Fruit fly (Drosophila melanogaster) whole organism, embryonic: ENCODE results near the gene tsl.

ENCODE experiments used
- Asciz ChIP-seq: fragments of 200-800 bp; sonication (Bioruptor generic); optimal IDR thresholded peaks from 2 replicates; lab custom pipeline; 2017; ENCODE audit warnings: missing biosample characterization, mild to moderate bottlenecking, missing genetic modification characterization, missing genetic modification reagents
- Atf6 ChIP-seq: fragments of 200-800 bp; sonication (Bioruptor generic); IDR thresholded peaks from 2 replicates; pipeline ENCODE4 v1.3.6; 2022; ENCODE audit warnings: missing biosample characterization, missing genetic modification characterization
- CG10979 ChIP-seq: fragments of 200-800 bp; sonication (Bioruptor generic); optimal IDR thresholded peaks from 2 replicates; lab custom pipeline; 2018; ENCODE audit warnings: missing biosample characterization, mild to moderate bottlenecking, missing genetic modification characterization, moderate library complexity
- CG12071 ChIP-seq: fragments of 200-800 bp; sonication (Bioruptor generic); optimal IDR thresholded peaks from 3 replicates; lab custom pipeline; 2018; ENCODE audit warnings: missing biosample characterization, mild to moderate bottlenecking, missing genetic modification characterization
- CG12391 ChIP-seq: fragments of 200-800 bp; sonication (Bioruptor generic); optimal IDR thresholded peaks from 3 replicates; lab custom pipeline; 2018; ENCODE audit warnings: missing biosample characterization, mild to moderate bottlenecking, missing genetic modification characterization, moderate library complexity
- CG14441 ChIP-seq: fragments of 200-800 bp; sonication (Bioruptor generic); IDR thresholded peaks from 2 replicates; pipeline ENCODE4 v1.3.6; 2022; ENCODE audit warnings: missing biosample characterization, missing genetic modification characterization
- CG15073 ChIP-seq: fragments of 200-800 bp; sonication (Bioruptor generic); optimal IDR thresholded peaks from 2 replicates; lab custom pipeline; 2016; ENCODE audit warnings: missing biosample characterization, missing genetic modification characterization
- CG17328 ChIP-seq: fragments of 200-800 bp; sonication (Bioruptor generic); IDR thresholded peaks from 2 replicates; pipeline ENCODE4 v1.3.6; 2022; ENCODE audit warnings: missing biosample characterization, missing genetic modification characterization
- CG18262 ChIP-seq: fragments of 200-800 bp; optimal IDR thresholded peaks from 3 replicates; lab custom pipeline; 2019; ENCODE audit warnings: missing biosample characterization, mild to moderate bottlenecking, missing genetic modification characterization, moderate library complexity
- CG18476 ChIP-seq: fragments of 200-800 bp; sonication (Bioruptor generic); optimal IDR thresholded peaks from 2 replicates; lab custom pipeline; 2016; ENCODE audit warnings: missing biosample characterization, mild to moderate bottlenecking, missing genetic modification characterization
- CG18599 ChIP-seq: fragments of 200-800 bp; sonication (Bioruptor generic); optimal IDR thresholded peaks from 3 replicates; lab custom pipeline; 2017; ENCODE audit warnings: missing biosample characterization, missing genetic modification characterization, mild to moderate bottlenecking, moderate library complexity, missing genetic modification reagents
- CG2116 ChIP-seq: fragments of 200-800 bp; sonication (Bioruptor generic); optimal IDR thresholded peaks from 3 replicates; lab custom pipeline; 2018; ENCODE audit warnings: missing biosample characterization, mild to moderate bottlenecking, missing genetic modification characterization
- CG2199 ChIP-seq: fragments of 200-800 bp; sonication (Bioruptor generic); IDR thresholded peaks from 3 replicates; pipeline ENCODE4 v1.3.6; 2022; ENCODE audit warnings: missing biosample characterization, missing genetic modification characterization
- CG3847 ChIP-seq: fragments of 200-800 bp; sonication (Bioruptor generic); IDR thresholded peaks from 2 replicates; pipeline ENCODE4 v1.3.6; 2022; ENCODE audit warnings: missing biosample characterization, missing genetic modification characterization
- CG4360 ChIP-seq: fragments of 200-800 bp; sonication (Bioruptor generic); IDR thresholded peaks from 2 replicates; pipeline ENCODE4 v1.3.6; 2022; ENCODE audit warnings: missing biosample characterization, missing genetic modification characterization
- CG4617 ChIP-seq: fragments of 200-800 bp; sonication (Bioruptor generic); optimal IDR thresholded peaks from 3 replicates; lab custom pipeline; 2016; ENCODE audit warnings: missing biosample characterization, missing genetic modification characterization, borderline replicate concordance
- CG8478 ChIP-seq: fragments of >200 bp; optimal IDR thresholded peaks from 2 replicates; lab custom pipeline; 2018
- CG9797 ChIP-seq: fragments of 200-800 bp; sonication (Bioruptor generic); optimal IDR thresholded peaks from 3 replicates; lab custom pipeline; 2018; ENCODE audit warnings: missing biosample characterization, mild to moderate bottlenecking, missing genetic modification characterization
- CrebB ChIP-seq: fragments of 200-800 bp; sonication (Bioruptor generic); optimal IDR thresholded peaks from 3 replicates; lab custom pipeline; 2018; ENCODE audit warnings: missing biosample characterization, mild to moderate bottlenecking, missing genetic modification characterization
- Drgx ChIP-seq: fragments of 200-800 bp; sonication (Bioruptor generic); IDR thresholded peaks from 2 replicates; pipeline ENCODE4 v1.3.6; 2022; ENCODE audit warnings: missing biosample characterization, missing genetic modification characterization
- HLH4C ChIP-seq: fragments of 200-800 bp; sonication (Bioruptor generic); IDR thresholded peaks from 3 replicates; pipeline ENCODE4 v1.3.6; 2022; ENCODE audit warnings: missing biosample characterization, missing genetic modification characterization; ENCODE audit not compliant: partially characterized antibody
- HLHmδ ChIP-seq: fragments of 200-800 bp; sonication (Bioruptor generic); optimal IDR thresholded peaks from 2 replicates; lab custom pipeline; 2018; ENCODE audit warnings: missing biosample characterization, mild to moderate bottlenecking, missing genetic modification characterization, moderate library complexity
- NfI ChIP-seq: fragments of 200-800 bp; sonication (Bioruptor generic); optimal IDR thresholded peaks from 3 replicates; lab custom pipeline; 2018; ENCODE audit warnings: missing biosample characterization, mild to moderate bottlenecking, missing genetic modification characterization, moderate library complexity
- Pdp1 ChIP-seq, 2 experiments: fragments of 200-800 bp; sonication (Bioruptor generic); optimal IDR thresholded peaks; 3 replicates each; lab custom pipeline; 2016; ENCODE audit warnings: missing biosample characterization in 2 of 2, missing genetic modification characterization in 2 of 2, mild to moderate bottlenecking in 1 of 2, moderate library complexity in 1 of 2
- Ptx1 ChIP-seq: fragments of 200-800 bp; sonication (Bioruptor generic); IDR thresholded peaks from 2 replicates; pipeline ENCODE4 v1.3.6; 2022; ENCODE audit warnings: missing biosample characterization, missing genetic modification characterization
- Ssrp ChIP-seq: fragments of 200-800 bp; sonication (Bioruptor generic); optimal IDR thresholded peaks from 2 replicates; lab custom pipeline; 2018; ENCODE audit warnings: missing biosample characterization, mild to moderate bottlenecking, missing genetic modification characterization, moderate library complexity
- chinmo ChIP-seq: fragments of 200-800 bp; sonication (Bioruptor generic); IDR thresholded peaks from 4 replicates; pipeline ENCODE4 v1.3.6; 2022; ENCODE audit warnings: missing biosample characterization, missing genetic modification characterization; ENCODE audit not compliant: partially characterized antibody
- corto ChIP-seq: fragments of 200-800 bp; sonication (Bioruptor generic); optimal IDR thresholded peaks from 2 replicates; lab custom pipeline; 2016; ENCODE audit warnings: missing biosample characterization, mild to moderate bottlenecking, missing genetic modification characterization, moderate library complexity
- crol ChIP-seq: fragments of 200-800 bp; sonication (Bioruptor generic); IDR thresholded peaks from 2 replicates; pipeline ENCODE4 v1.3.6; 2022; ENCODE audit warnings: missing biosample characterization, missing genetic modification characterization
- dm ChIP-seq: fragments of 200-800 bp; sonication (Bioruptor generic); optimal IDR thresholded peaks from 3 replicates; lab custom pipeline; 2016; ENCODE audit warnings: missing biosample characterization, missing genetic modification characterization
- dmrt11E ChIP-seq: fragments of 200-800 bp; sonication (Bioruptor generic); optimal IDR thresholded peaks from 3 replicates; lab custom pipeline; 2018; ENCODE audit warnings: missing biosample characterization, mild to moderate bottlenecking, missing genetic modification characterization, moderate library complexity
- esg ChIP-seq: fragments of 200-800 bp; sonication (Bioruptor generic); conservative IDR thresholded peaks from 2 replicates; pipeline ENCODE4 v1.3.6; 2022; ENCODE audit warnings: missing biosample characterization, missing genetic modification characterization
- gem ChIP-seq: fragments of 200-800 bp; sonication (Bioruptor generic); optimal IDR thresholded peaks from 2 replicates; lab custom pipeline; 2019; ENCODE audit warnings: missing biosample characterization, mild to moderate bottlenecking, missing genetic modification characterization, moderate library complexity
- gfzf ChIP-seq: fragments of 200-800 bp; sonication (Bioruptor generic); optimal IDR thresholded peaks from 2 replicates; lab custom pipeline; 2016; ENCODE audit warnings: missing biosample characterization, mild to moderate bottlenecking, missing genetic modification characterization, moderate library complexity
- kah ChIP-seq: fragments of 200-800 bp; sonication (Bioruptor generic); optimal IDR thresholded peaks from 2 replicates; lab custom pipeline; 2018; ENCODE audit warnings: missing biosample characterization, mild to moderate bottlenecking, missing genetic modification characterization
- lola ChIP-seq, 3 experiments: fragments of >200 bp in 2 of 3; fragments of 200-800 bp in 1 of 3; sonication (Bioruptor generic) in 1 of 3; optimal IDR thresholded peaks; 2 replicates each; lab custom pipeline; 2017 to 2019; ENCODE audit warnings: missing biosample characterization in 3 of 3, missing genetic modification characterization in 3 of 3, mild to moderate bottlenecking in 1 of 3, moderate library complexity in 1 of 3
- nmo ChIP-seq: fragments of 200-800 bp; sonication (Bioruptor generic); optimal IDR thresholded peaks from 2 replicates; lab custom pipeline; 2018; ENCODE audit warnings: missing biosample characterization, mild to moderate bottlenecking, missing genetic modification characterization, moderate library complexity
- otp ChIP-seq: fragments of 200-800 bp; sonication (Bioruptor generic); IDR thresholded peaks from 3 replicates; pipeline ENCODE4, ENCODE4 v1.3.6; 2022; ENCODE audit warnings: missing biosample characterization, missing genetic modification characterization
- phol ChIP-seq: fragments of 200-800 bp; sonication (Bioruptor generic); optimal IDR thresholded peaks from 3 replicates; lab custom pipeline; 2018; ENCODE audit warnings: missing biosample characterization, mild to moderate bottlenecking, missing genetic modification characterization, moderate library complexity
- pros ChIP-seq: fragments of 200-800 bp; sonication (Bioruptor generic); optimal IDR thresholded peaks from 3 replicates; lab custom pipeline; 2019; ENCODE audit warnings: missing biosample characterization, mild to moderate bottlenecking, missing genetic modification characterization, moderate library complexity
- ranshi ChIP-seq: fragments of 200-800 bp; sonication (Bioruptor generic); IDR thresholded peaks from 2 replicates; pipeline ENCODE4 v1.3.6; 2022; ENCODE audit warnings: missing biosample characterization, missing genetic modification characterization
- sens ChIP-seq: fragments of 200-800 bp; sonication (Bioruptor generic); peaks from one replicate; lab custom pipeline; 2016; ENCODE audit warnings: missing biosample characterization, missing genetic modification characterization
- sens-2 ChIP-seq: fragments of 200-800 bp; sonication (Bioruptor generic); IDR thresholded peaks from 2 replicates; pipeline ENCODE4 v1.3.6; 2022; ENCODE audit warnings: missing biosample characterization, missing genetic modification characterization
- shn ChIP-seq: fragments of 200-800 bp; sonication (Bioruptor generic); optimal IDR thresholded peaks from 3 replicates; lab custom pipeline; 2016; ENCODE audit warnings: missing biosample characterization, missing genetic modification characterization
- sima ChIP-seq: fragments of 200-800 bp; sonication (Bioruptor generic); optimal IDR thresholded peaks from 2 replicates; lab custom pipeline; 2016; ENCODE audit warnings: missing biosample characterization, missing genetic modification characterization
- tap ChIP-seq: fragments of 200-800 bp; optimal IDR thresholded peaks from 3 replicates; lab custom pipeline; 2019; ENCODE audit warnings: missing biosample characterization, mild to moderate bottlenecking, missing genetic modification characterization, moderate library complexity
- yki ChIP-seq: fragments of >200 bp; optimal IDR thresholded peaks from 3 replicates; lab custom pipeline; 2018
- zf30C ChIP-seq: fragments of 200-800 bp; sonication (Bioruptor generic); optimal IDR thresholded peaks from 3 replicates; lab custom pipeline; 2018; ENCODE audit warnings: missing biosample characterization, mild to moderate bottlenecking, missing genetic modification characterization
- zfh1 ChIP-seq: fragments of 200-800 bp; sonication (Bioruptor generic); IDR thresholded peaks from 3 replicates; pipeline ENCODE4 v1.3.6; 2022; ENCODE audit warnings: missing biosample characterization, missing genetic modification characterization

Gene tsl

DNA sequence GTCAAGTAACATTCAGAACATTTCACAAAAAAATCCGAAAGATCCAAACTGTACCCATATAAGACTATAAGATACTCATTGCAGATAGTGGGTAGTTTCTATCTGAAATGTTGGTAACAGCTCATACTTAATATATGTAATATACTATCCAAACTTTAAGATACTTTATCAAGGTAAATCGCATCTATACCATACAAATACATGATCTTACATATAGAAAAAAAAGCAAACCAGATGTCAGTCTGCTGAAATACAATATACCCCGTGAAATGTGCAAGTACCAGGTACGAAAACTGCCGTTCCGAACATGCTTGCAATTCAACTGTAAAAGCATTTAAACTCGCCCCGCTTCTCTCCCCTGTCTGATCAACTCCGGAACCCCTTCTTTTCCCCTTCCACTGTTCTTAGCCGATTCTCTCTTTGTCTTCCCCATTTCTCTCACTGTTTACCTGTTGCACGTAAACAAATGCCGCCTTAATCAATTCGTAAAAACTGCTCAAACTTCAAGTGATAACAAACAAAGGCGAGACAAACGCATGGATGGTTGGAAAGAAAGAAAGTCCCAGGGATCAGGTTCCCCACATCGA lies 45.2 kb upstream of the tsl start (continued):
- TF ChIP-seq esg = 0 out of 2 replicates have a peak, but pooled peaks have one; percentile 9
- 0 out of 3 replicates have a peak, but pooled peaks have one; percentile 21 for TF ChIP-seq zfh1 (GFP tag; lab: Robert Waterston, UW)
- 0 out of 3 replicates have a peak, but pooled peaks have one; percentile 11 for TF ChIP-seq otp (GFP tag; lab: Robert Waterston, UW)
- TF ChIP-seq tap (tag; lab: Kevin White, UChicago) = no peak
- no peak for TF ChIP-seq corto (GFP tag; lab: Kevin White, UChicago)
- TF ChIP-seq crol (GFP tag; lab: Robert Waterston, UW) = peak; percentile 87; the same call in 1 of the 2 replicates
- peak; percentile 20 for TF ChIP-seq phol (tag; lab: Kevin White, UChicago)
- TF ChIP-seq Ptx1 (GFP tag; lab: Robert Waterston, UW) = 0 out of 2 replicates have a peak, but pooled peaks have one; percentile 21
- peak; percentile 2 for TF ChIP-seq sens
- no peak for TF ChIP-seq Asciz (GFP tag; lab: Kevin White, UChicago)
- peak; percentile 2 for TF ChIP-seq Ssrp (tag; lab: Kevin White, UChicago)
- TF ChIP-seq gem (tag; lab: Kevin White, UChicago) = peak; percentile 11
- peak; percentile 59 for TF ChIP-seq kah (GFP tag; lab: Kevin White, UChicago)
- TF ChIP-seq lola (GFP tag; optimal IDR thresholded peaks at IDR 0.05; lab: Kevin White, UChicago) = peak in 1 of 3 experiments; percentile 3
- TF ChIP-seq CG14441 (GFP tag; lab: Robert Waterston, UW) = no peak
- peak; percentile 34; the same call in 1 of the 2 replicates for TF ChIP-seq Drgx (GFP tag; lab: Robert Waterston, UW)
- TF ChIP-seq dm (GFP tag; lab: Kevin White, UChicago) = no peak
- TF ChIP-seq gfzf = no peak
- TF ChIP-seq HLHmδ = peak; percentile 36
- no peak for TF ChIP-seq chinmo (GFP tag; lab: Robert Waterston, UW)
- no peak for TF ChIP-seq Pdp1 (GFP tag; optimal IDR thresholded peaks at IDR 0.05; lab: Kevin White, UChicago)
- TF ChIP-seq CG12391 (tag; lab: Kevin White, UChicago) = peak; percentile 15
- peak; percentile 38; the same call in 2 of the 3 replicates for TF ChIP-seq HLH4C
- TF ChIP-seq CG2199 (GFP tag; lab: Robert Waterston, UW) = peak; percentile 49; the same call in 2 of the 3 replicates
- TF ChIP-seq CG18262 = peak; percentile 7
- no peak for TF ChIP-seq CrebB (tag; lab: Kevin White, UChicago)
- no peak for TF ChIP-seq sima
- no peak for TF ChIP-seq Atf6
- no peak for TF ChIP-seq CG15073 (GFP tag; lab: Kevin White, UChicago)
- no peak for TF ChIP-seq shn
- TF ChIP-seq CG8478 (lab: Kevin White, UChicago) = no peak
- 0 out of 2 replicates have a peak, but pooled peaks have one; percentile 21 for TF ChIP-seq ranshi (GFP tag; lab: Robert Waterston, UW)
- peak; percentile 30 for TF ChIP-seq nmo
- TF ChIP-seq pros (GFP tag; lab: Kevin White, UChicago) = peak; percentile 43

DNA sequence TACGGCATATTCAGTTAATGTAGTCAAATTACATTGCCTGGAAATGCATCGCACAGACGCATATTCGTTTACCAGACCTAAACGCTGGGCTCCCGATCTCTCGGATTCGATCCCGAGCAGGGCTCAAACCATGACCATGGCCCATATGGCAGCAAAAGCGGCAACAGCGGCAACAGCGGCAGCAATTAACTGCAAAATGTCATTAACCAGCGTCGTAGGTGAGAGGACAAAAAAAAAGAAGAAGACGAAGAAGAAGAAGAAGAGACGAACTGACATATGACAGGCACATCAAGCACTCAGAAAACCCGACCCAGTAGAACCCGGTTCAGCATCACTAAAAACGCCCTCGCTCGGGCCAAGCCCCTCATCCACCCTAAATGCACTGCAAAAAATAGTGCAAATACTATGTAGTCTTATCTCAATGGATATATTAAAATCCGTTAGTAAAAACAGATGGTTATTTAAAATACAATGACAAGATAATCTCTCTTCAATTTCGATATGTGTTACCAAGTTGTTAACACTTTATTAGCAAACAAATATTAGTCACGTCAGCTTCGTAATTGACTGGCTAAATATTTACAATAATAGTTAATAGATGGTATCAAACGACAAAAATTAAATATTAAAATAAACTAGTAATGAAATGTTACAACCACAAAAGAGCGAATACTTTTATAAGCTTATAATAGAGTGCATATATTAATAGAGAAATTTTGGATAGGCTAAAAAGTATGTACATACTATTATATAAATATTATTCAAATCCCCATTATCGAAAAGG lies 43.6 kb upstream of the tsl start:
- TF ChIP-seq gfzf (no peak), dmrt11E (tag; lab: Kevin White, UChicago) (peak; percentile 59), CG9797 (GFP tag; lab: Kevin White, UChicago) (no peak), CG3847 (GFP tag; lab: Robert Waterston, UW) (no peak), CG4360 (GFP tag; lab: Robert Waterston, UW) (no peak), yki (no peak), zf30C (GFP tag; lab: Kevin White, UChicago) (peak; percentile 27), CG12071 (GFP tag; lab: Kevin White, UChicago) (no peak), CG17328 (GFP tag; lab: Robert Waterston, UW) (no peak), CG10979 (tag; lab: Kevin White, UChicago) (peak; percentile 22), CG4617 (GFP tag; lab: Kevin White, UChicago) (no peak), CG18476 (no peak), lola (GFP tag; optimal IDR thresholded peaks at IDR 0.05; lab: Kevin White, UChicago) (peak in 1 of 3 experiments; percentile 56), NfI (GFP tag; lab: Kevin White, UChicago) (no peak), CG2116 (GFP tag; lab: Kevin White, UChicago) (no peak), sens-2 (no peak), CG18599 (GFP tag; lab: Kevin White, UChicago) (no peak)
